Worm (Caenorhabditis elegans): ENCODE data around the gene cutl-11.

- TF ChIP-seq unc-62 (GFP tag; optimal IDR thresholded peaks at IDR 0.05) (no peak), ceh-83 (GFP tag; optimal IDR thresholded peaks at IDR 0.05) (no peak), lin-13 (tag; optimal IDR thresholded peaks at IDR 0.05) (no peak), cnd-1 (tag; optimal IDR thresholded peaks at IDR 0.05) (no peak), ztf-11 (tag; optimal IDR thresholded peaks at IDR 0.05) (no peak), elt-3 (tag; optimal IDR thresholded peaks at IDR 0.05) (no peak), lin-32 (GFP tag; optimal IDR thresholded peaks at IDR 0.05) (no peak), lsy-2 (tag; optimal IDR thresholded peaks at IDR 0.05) (no peak), unc-39 (tag; optimal IDR thresholded peaks at IDR 0.05) (no peak), nhr-28 (tag; optimal IDR thresholded peaks at IDR 0.05) (no peak), ces-1 (GFP tag; optimal IDR thresholded peaks at IDR 0.05) (peak; percentile 98), ham-2 (GFP tag; optimal IDR thresholded peaks at IDR 0.05) (no peak), nhr-76 (tag; optimal IDR thresholded peaks at IDR 0.05) (no peak)
These were observed 11.7 kb downstream of the cutl-11 start for ce11 chrX:11638987-11639386.

Measured in whole organism, mixed stage, embryonic.